Fruit fly (Drosophila melanogaster): ENCODE results near the gene ry.

DNA sequence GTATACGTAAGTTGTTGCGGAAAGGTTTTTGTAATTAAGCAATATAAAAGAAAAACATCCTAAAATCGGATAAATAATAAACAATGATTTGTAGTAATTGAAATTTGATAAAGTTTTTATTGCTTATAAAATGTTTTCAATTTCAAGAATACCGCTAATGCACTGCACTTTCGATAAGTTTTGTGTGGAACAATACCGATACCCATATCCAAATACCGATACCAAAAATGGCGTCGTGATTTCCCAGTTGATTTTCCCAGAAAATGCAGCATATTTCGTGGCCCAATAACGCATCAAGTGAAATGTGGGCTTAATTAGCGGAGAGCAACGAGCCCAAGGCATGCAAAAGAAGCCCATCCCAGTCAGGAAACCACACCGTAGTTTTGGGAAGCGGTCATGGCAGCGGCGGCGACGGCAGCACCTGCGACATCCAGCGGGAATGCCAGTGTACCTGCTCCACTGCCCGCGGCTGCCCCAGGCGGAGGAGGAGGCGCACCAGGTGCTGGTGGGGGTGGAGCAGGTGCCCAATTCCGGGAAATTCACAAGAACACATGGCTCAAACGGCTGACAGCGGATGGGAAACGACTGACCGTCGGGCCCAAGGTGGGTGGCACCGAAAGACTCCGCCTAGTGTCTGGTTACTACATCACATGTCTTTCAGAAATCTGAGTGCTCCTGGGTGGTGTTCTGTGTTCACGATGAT is 46.3 kb upstream of the ry start, which contains the start of gene CG31342:
- TF ChIP-seq CG13204 (GFP tag; optimal IDR thresholded peaks at IDR 0.05) (no peak), Snoo (tag; optimal IDR thresholded peaks at IDR 0.05) (peak; percentile 6), CG9948 (tag; optimal IDR thresholded peaks at IDR 0.05) (peak; percentile 38), CG32121 (GFP tag; IDR thresholded peaks at IDR 0.05) (peak; percentile 27; the same call in 1 of the 2 replicates), CG8301 (tag; optimal IDR thresholded peaks at IDR 0.05) (no peak), CG12605 (GFP tag; IDR thresholded peaks at IDR 0.05) (no peak), CG4496 (GFP tag; IDR thresholded peaks at IDR 0.05) (no peak), rn (GFP tag; IDR thresholded peaks at IDR 0.05) (no peak), CG10348 (GFP tag; IDR thresholded peaks at IDR 0.05) (no peak), CG15710 (tag; optimal IDR thresholded peaks at IDR 0.05) (peak; percentile 34), Pif1B (GFP tag; optimal IDR thresholded peaks at IDR 0.05) (no peak), D1 (tag; optimal IDR thresholded peaks at IDR 0.05) (no peak), CG34367 (tag; optimal IDR thresholded peaks at IDR 0.05) (no peak), CG17806 (tag; optimal IDR thresholded peaks at IDR 0.05) (peak; percentile 27)

Data from whole organism, pupa.